Fruit fly (Drosophila melanogaster) whole organism: ENCODE results near the gene CG14720.

Experiments used
- CG8478 ChIP-seq: fragments of >200 bp; optimal IDR thresholded peaks from 2 replicates; lab custom pipeline; 2018; ENCODE audit warnings: inconsistent platforms
- EcR ChIP-seq, 2 experiments: fragments of >200 bp; optimal IDR thresholded peaks; 2 replicates each; lab custom pipeline; 2017; ENCODE audit warnings: missing biosample characterization in 2 of 2, missing genetic modification characterization in 2 of 2, missing genetic modification reagents in 2 of 2
- pan ChIP-seq: fragments of >200 bp; optimal IDR thresholded peaks from 2 replicates; lab custom pipeline; 2017
- psq ChIP-seq: fragments of >200 bp; optimal IDR thresholded peaks from 2 replicates; lab custom pipeline; 2017
- usp ChIP-seq: fragments of >200 bp; optimal IDR thresholded peaks from 2 replicates; lab custom pipeline; 2017; ENCODE audit warnings: missing biosample characterization, missing genetic modification characterization, mixed read lengths

DNA sequence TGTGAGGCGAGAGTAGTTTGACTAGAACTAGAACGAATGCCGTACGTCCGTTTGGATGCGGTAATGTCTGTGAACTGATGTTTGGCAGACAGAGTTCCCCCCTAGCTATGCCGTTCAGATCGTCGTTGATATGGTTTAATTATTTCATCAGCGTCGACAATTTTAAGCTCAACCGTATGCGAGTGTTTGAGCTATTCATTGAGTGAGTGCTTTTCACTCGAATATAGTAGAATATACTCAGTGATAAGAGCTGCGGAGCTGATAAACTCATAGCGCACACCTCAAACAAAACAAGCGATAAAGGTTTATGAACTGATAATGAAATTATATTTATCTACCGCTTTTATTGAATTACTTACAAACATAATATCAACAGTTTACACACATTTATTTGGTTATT lies 23.4 kb upstream of the CG14720 start, which contains the start of gene CG6834:
- no peak for TF ChIP-seq EcR (GFP tag; optimal IDR thresholded peaks at IDR 0.05; lab: Kevin White, UChicago)
- TF ChIP-seq psq (lab: Kevin White, UChicago): no peak
- no peak for TF ChIP-seq usp (GFP tag; lab: Kevin White, UChicago)
- TF ChIP-seq pan (lab: Kevin White, UChicago): no peak
- TF ChIP-seq CG8478 (lab: Kevin White, UChicago): no peak
